Fruit fly (Drosophila melanogaster) whole organism, wandering third instar larva: ENCODE data around the gene CG33159.
A peak's percentile ranks its signal among the peaks of the same experiment; 100 is the strongest.

Experiments
- Hr78 ChIP-seq: fragments of >200 bp; optimal IDR thresholded peaks from 2 replicates; lab custom pipeline; 2017; ENCODE audit warnings: missing biosample characterization, missing genetic modification characterization
- OdsH ChIP-seq: fragments of 200-800 bp; sonication (Bioruptor generic); optimal IDR thresholded peaks from 2 replicates; lab custom pipeline; 2016; ENCODE audit warnings: missing biosample characterization, mild to moderate bottlenecking, missing genetic modification characterization
- ey ChIP-seq: fragments of 200-800 bp; sonication (Bioruptor generic); optimal IDR thresholded peaks from 2 replicates; lab custom pipeline; 2016; ENCODE audit warnings: missing biosample characterization, missing genetic modification characterization
- lola ChIP-seq: fragments of >200 bp; optimal IDR thresholded peaks from 2 replicates; lab custom pipeline; 2017; ENCODE audit warnings: missing biosample characterization, missing genetic modification characterization
- pan ChIP-seq: fragments of >200 bp; optimal IDR thresholded peaks from 2 replicates; lab custom pipeline; 2017

DNA sequence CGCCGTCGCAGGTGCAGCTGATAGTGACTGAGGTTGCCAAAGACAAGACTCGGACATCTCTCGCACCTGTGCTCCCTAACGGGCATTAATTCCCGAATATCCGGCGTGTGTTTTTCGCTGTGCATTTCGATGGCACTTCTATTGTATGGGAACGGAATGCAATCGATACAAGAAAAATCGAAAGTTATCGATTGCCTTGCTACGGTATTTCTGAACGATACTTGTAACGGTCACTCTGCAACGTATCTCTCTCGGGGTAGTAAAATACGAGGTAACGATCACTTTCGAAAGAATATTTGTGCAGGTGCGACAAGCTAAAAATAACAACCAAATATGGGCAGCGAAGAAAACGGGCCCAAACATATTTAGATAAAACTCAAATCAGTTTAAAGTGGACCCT lies 39.3 kb downstream of the CG33159 start, which contains the start of gene CG32280:
- TF ChIP-seq Hr78 (GFP tag; lab: Kevin White, UChicago) (no peak), OdsH (GFP tag; lab: Kevin White, UChicago) (peak; percentile 6), pan (lab: Kevin White, UChicago) (no peak), ey (no peak), lola (no peak)
